Worm (Caenorhabditis elegans) whole organism, young adult: ENCODE data around the gene fbxa-89.

Experiments used
- B0261.1 ChIP-seq: sonication (generic microtip); optimal IDR thresholded peaks from 2 replicates; lab custom pipeline; 2016; ENCODE audit warnings: mild to moderate bottlenecking, missing genetic modification characterization, moderate library complexity, missing compliant biosample characterization
- B0336.3 ChIP-seq: fragments of 200-800 bp; sonication (Bioruptor generic); IDR thresholded peaks from 2 replicates; pipeline ENCODE4 v1.3.6; 2022; ENCODE audit warnings: missing genetic modification characterization, missing compliant biosample characterization
- C06A6.2 ChIP-seq: fragments of 200-800 bp; sonication (Bioruptor generic); conservative IDR thresholded peaks from 2 replicates; pipeline ENCODE4 v1.3.6; 2022; ENCODE audit warnings: missing genetic modification characterization, missing compliant biosample characterization
- F57A8.1 ChIP-seq: fragments of 200-800 bp; sonication (Bioruptor generic); optimal IDR thresholded peaks from 2 replicates; lab custom pipeline; 2018; ENCODE audit warnings: mild to moderate bottlenecking, missing genetic modification characterization, moderate library complexity, missing compliant biosample characterization
- K11D2.4 ChIP-seq: fragments of 200-800 bp; sonication (Bioruptor generic); IDR thresholded peaks from 2 replicates; pipeline ENCODE4 v1.3.6; 2022; ENCODE audit warnings: missing genetic modification reagents, missing genetic modification characterization, missing compliant biosample characterization
- K12H6.12 ChIP-seq: fragments of 200-800 bp; sonication (Bioruptor generic); optimal IDR thresholded peaks from 2 replicates; lab custom pipeline; 2018; ENCODE audit warnings: mild to moderate bottlenecking, missing genetic modification characterization, missing compliant biosample characterization
- Y67H2A.10 ChIP-seq: fragments of 200-800 bp; sonication (Bioruptor generic); conservative IDR thresholded peaks from 2 replicates; pipeline ENCODE4 v1.3.6; 2022; ENCODE audit warnings: missing genetic modification reagents, missing genetic modification characterization, missing compliant biosample characterization
- aptf-3 ChIP-seq: fragments of 200-800 bp; sonication (Bioruptor generic); IDR thresholded peaks from 2 replicates; pipeline ENCODE4 v1.3.6; 2022; ENCODE audit warnings: missing genetic modification characterization, missing compliant biosample characterization
- ceh-40 ChIP-seq: fragments of 200-800 bp; sonication (Bioruptor generic); IDR thresholded peaks from 2 replicates; pipeline ENCODE4 v1.3.6; 2022; ENCODE audit warnings: missing genetic modification characterization, missing compliant biosample characterization
- ceh-91 ChIP-seq: fragments of 200-800 bp; sonication (Bioruptor generic); IDR thresholded peaks from 2 replicates; pipeline ENCODE4 v1.3.6; 2022; ENCODE audit warnings: missing genetic modification reagents, missing genetic modification characterization, missing compliant biosample characterization
- chd-7 ChIP-seq: sonication (generic microtip); optimal IDR thresholded peaks from 2 replicates; lab custom pipeline; 2016; ENCODE audit warnings: mild to moderate bottlenecking, missing genetic modification characterization, moderate library complexity, missing compliant biosample characterization
- dox-1 ChIP-seq: fragments of 200-800 bp; sonication (Bioruptor generic); IDR thresholded peaks from 2 replicates; pipeline ENCODE4 v1.3.6; 2022; ENCODE audit warnings: missing genetic modification reagents, missing genetic modification characterization, missing compliant biosample characterization
- ekl-4 ChIP-seq: fragments of 200-800 bp; sonication (Bioruptor generic); IDR thresholded peaks from 2 replicates; pipeline ENCODE4 v1.3.6; 2022; ENCODE audit warnings: missing genetic modification reagents, missing genetic modification characterization, missing compliant biosample characterization
- hsf-1 ChIP-seq: fragments of 200-800 bp; sonication (Bioruptor generic); IDR thresholded peaks from 2 replicates; pipeline ENCODE4 v1.3.6; 2022; ENCODE audit warnings: missing genetic modification reagents, missing genetic modification characterization, missing compliant biosample characterization
- let-607 ChIP-seq, 2 experiments: fragments of 200-800 bp in 1 of 2; sonication (Bioruptor generic) in 1 of 2; sonication (generic microtip) in 1 of 2; optimal IDR thresholded peaks; 2 replicates each; lab custom pipeline; 2016 to 2018; ENCODE audit warnings: mild to moderate bottlenecking in 2 of 2, missing compliant biosample characterization in 2 of 2, missing genetic modification characterization in 2 of 2, moderate library complexity in 2 of 2, missing genotype in 1 of 2
- lin-35 ChIP-seq, 3 experiments: fragments of 150-350 bp in 2 of 3; sonication (generic microtip) in 1 of 3; optimal IDR thresholded peaks; 2 replicates each; lab custom pipeline; 2014 to 2018; ENCODE audit warnings: missing biosample characterization in 3 of 3, missing genetic modification characterization in 3 of 3, missing genetic modification reagents in 3 of 3
- lin-54 ChIP-seq: fragments of 200-800 bp; sonication (Bioruptor generic); optimal IDR thresholded peaks from 2 replicates; lab custom pipeline; 2018; ENCODE audit warnings: mild to moderate bottlenecking, missing genetic modification characterization, missing compliant biosample characterization
- lsl-1 ChIP-seq: fragments of 200-800 bp; sonication (Bioruptor generic); optimal IDR thresholded peaks from 2 replicates; lab custom pipeline; 2018; ENCODE audit warnings: mild to moderate bottlenecking, missing genetic modification characterization, moderate library complexity, missing compliant biosample characterization
- madf-6 ChIP-seq: fragments of 200-800 bp; sonication (Bioruptor generic); IDR thresholded peaks from 2 replicates; pipeline ENCODE4 v1.3.6; 2022; ENCODE audit warnings: missing genetic modification reagents, missing genetic modification characterization, missing compliant biosample characterization
- madf-8 ChIP-seq: fragments of 200-800 bp; sonication (Bioruptor generic); conservative IDR thresholded peaks from 2 replicates; pipeline ENCODE4 v1.3.6; 2022; ENCODE audit warnings: missing genetic modification reagents, missing genetic modification characterization, missing compliant biosample characterization
- mcd-1 ChIP-seq: fragments of 200-800 bp; sonication (Bioruptor generic); IDR thresholded peaks from 2 replicates; pipeline ENCODE4 v1.3.6; 2022; ENCODE audit warnings: missing genetic modification reagents, missing genetic modification characterization, missing compliant biosample characterization
- mes-4 ChIP-seq: sonication (generic microtip); optimal IDR thresholded peaks from 2 replicates; lab custom pipeline; 2016; ENCODE audit warnings: missing genotype, missing genetic modification characterization, missing compliant biosample characterization
- nhr-27 ChIP-seq: fragments of 200-800 bp; sonication (Bioruptor generic); optimal IDR thresholded peaks from 2 replicates; lab custom pipeline; 2018; ENCODE audit warnings: mild to moderate bottlenecking, missing genetic modification characterization, moderate library complexity, missing compliant biosample characterization
- pha-4 ChIP-seq: fragments of 150-350 bp; sonication (generic microtip); optimal IDR thresholded peaks from 2 replicates; lab custom pipeline; 2014; ENCODE audit warnings: missing biosample characterization, missing genetic modification reagents, missing genetic modification characterization
- rpc-1 ChIP-seq, 2 experiments: fragments of 150-350 bp in 1 of 2; sonication (generic microtip) in 1 of 2; optimal IDR thresholded peaks; 2 replicates each; lab custom pipeline; 2014 to 2018; ENCODE audit warnings: missing biosample characterization in 1 of 2, missing genetic modification characterization in 1 of 2, missing genetic modification reagents in 1 of 2, missing genotype in 1 of 2
- sea-2 ChIP-seq: fragments of 200-800 bp; sonication (Bioruptor generic); IDR thresholded peaks from 2 replicates; pipeline ENCODE4 v1.3.6; 2022; ENCODE audit warnings: missing genetic modification characterization, missing compliant biosample characterization
- unc-62 ChIP-seq: fragments of 150-350 bp; optimal IDR thresholded peaks from 2 replicates; lab custom pipeline; 2014; ENCODE audit warnings: missing biosample characterization, missing genetic modification reagents, missing genetic modification characterization
- xnd-1 ChIP-seq: sonication (generic microtip); optimal IDR thresholded peaks from 2 replicates; lab custom pipeline; 2016; ENCODE audit warnings: missing genotype, missing genetic modification reagents, missing genetic modification characterization, missing compliant biosample characterization
- zfh-2 ChIP-seq: fragments of 200-800 bp; sonication (Bioruptor generic); conservative IDR thresholded peaks from 2 replicates; pipeline ENCODE4 v1.3.6; 2022; ENCODE audit warnings: missing genetic modification reagents, missing genetic modification characterization, missing compliant biosample characterization
- ztf-18 ChIP-seq: sonication (generic microtip); optimal IDR thresholded peaks from 2 replicates; lab custom pipeline; 2016; ENCODE audit warnings: missing genotype, mild to moderate bottlenecking, missing genetic modification characterization, missing compliant biosample characterization
- ztf-26 ChIP-seq: sonication (generic microtip); optimal IDR thresholded peaks from 2 replicates; lab custom pipeline; 2017; ENCODE audit warnings: missing genetic modification characterization, missing compliant biosample characterization
- ztf-28 ChIP-seq: fragments of 200-800 bp; sonication (Bioruptor generic); IDR thresholded peaks from 2 replicates; pipeline ENCODE4 v1.3.6; 2022; ENCODE audit warnings: missing genetic modification reagents, missing genetic modification characterization, missing compliant biosample characterization

Gene fbxa-89

ce11 chrIII:12273598-12274090 is 37.7 kb downstream of the fbxa-89 start, which contains the start of the genes Y75B8A.24 and Y75B8A.25 (continued):
- peak; percentile 39 for TF ChIP-seq lsl-1 (GFP tag; lab: Kevin White, UChicago)

- TF ChIP-seq chd-7 (tag; lab: Kevin White, UChicago), result no peak
- no peak for TF ChIP-seq ztf-28 (GFP tag; lab: Robert Waterston, UW)
- no peak for TF ChIP-seq pha-4 (tag; lab: Kevin White, UChicago)
- TF ChIP-seq madf-6, result no peak
- TF ChIP-seq sea-2 (GFP tag; lab: Robert Waterston, UW), result no peak
- peak in 1 of 3 experiments; percentile 77 for TF ChIP-seq lin-35 (GFP tag; optimal IDR thresholded peaks at IDR 0.05; lab: Kevin White, UChicago)
- no peak for TF ChIP-seq hsf-1 (GFP tag; lab: Robert Waterston, UW)
- no peak for TF ChIP-seq C06A6.2
- TF ChIP-seq ztf-18 (tag; lab: Kevin White, UChicago), result no peak
- no peak for TF ChIP-seq B0336.3 (GFP tag; lab: Robert Waterston, UW)
- no peak for TF ChIP-seq zfh-2
- peak; percentile 51 for TF ChIP-seq lin-54 (GFP tag; lab: Kevin White, UChicago)
- no peak for TF ChIP-seq K12H6.12
- TF ChIP-seq ekl-4 (GFP tag; lab: Robert Waterston, UW), result no peak
- no peak for TF ChIP-seq unc-62 (GFP tag; lab: Kevin White, UChicago)
- no peak for TF ChIP-seq nhr-27 (tag; lab: Kevin White, UChicago)
- TF ChIP-seq mcd-1, result peak; percentile 78
These were observed 42.8 kb downstream of the fbxa-89 start for ce11 chrIII:12278766-12279165.

ce11 chrIII:12284157-12284556 is 48.2 kb downstream of the fbxa-89 start:
- TF ChIP-seq aptf-3 (GFP tag; lab: Robert Waterston, UW) (no peak), dox-1 (GFP tag; lab: Robert Waterston, UW) (no peak), hsf-1 (GFP tag; lab: Robert Waterston, UW) (no peak), B0261.1 (tag; lab: Kevin White, UChicago) (no peak), ceh-40 (GFP tag; lab: Robert Waterston, UW) (no peak), Y67H2A.10 (no peak), mes-4 (tag; lab: Kevin White, UChicago) (no peak), lin-35 (GFP tag; optimal IDR thresholded peaks at IDR 0.05; lab: Kevin White, UChicago) (no peak), madf-8 (no peak), ekl-4 (GFP tag; lab: Robert Waterston, UW) (no peak), rpc-1 (optimal IDR thresholded peaks at IDR 0.05; lab: Kevin White, UChicago) (no peak), rpc-1 (tag; optimal IDR thresholded peaks at IDR 0.05; lab: Kevin White, UChicago) (no peak), let-607 (tag; optimal IDR thresholded peaks at IDR 0.05; lab: Kevin White, UChicago) (no peak), ceh-91 (GFP tag; lab: Robert Waterston, UW) (no peak), K11D2.4 (GFP tag; lab: Robert Waterston, UW) (no peak), ztf-26 (tag; lab: Kevin White, UChicago) (no peak), xnd-1 (tag; lab: Kevin White, UChicago) (no peak), F57A8.1 (no peak)
